Worm (Caenorhabditis elegans) whole organism, midembryonic: Measurements from ENCODE around the gene F13E9.12.

Experiments
- T22C8.4 ChIP-seq: fragments of 200-800 bp; sonication (Bioruptor generic); IDR thresholded peaks from 2 replicates; pipeline ENCODE4 v1.3.6; 2022; ENCODE audit warnings: missing genetic modification characterization, missing compliant biosample characterization
- cog-1 ChIP-seq: sonication (generic microtip); optimal IDR thresholded peaks from 2 replicates; lab custom pipeline; 2016; ENCODE audit warnings: missing genetic modification characterization, missing compliant biosample characterization
- flt-1 ChIP-seq: fragments of 200-800 bp; sonication (Bioruptor generic); IDR thresholded peaks from 2 replicates; pipeline ENCODE4 v1.3.6; 2022; ENCODE audit warnings: missing genetic modification characterization, missing compliant biosample characterization
- klf-2 ChIP-seq: fragments of 200-800 bp; sonication (Bioruptor generic); conservative IDR thresholded peaks from 2 replicates; pipeline ENCODE4 v1.3.6; 2022; ENCODE audit warnings: missing genetic modification reagents, missing genetic modification characterization, missing compliant biosample characterization
- med-1 ChIP-seq: sonication (generic microtip); optimal IDR thresholded peaks from 2 replicates; lab custom pipeline; 2017; ENCODE audit warnings: missing genetic modification characterization, mild to moderate bottlenecking, missing compliant biosample characterization, antibody characterized with exemption, missing genetic modification reagents; ENCODE audit not compliant: insufficient read depth
- ref-1 ChIP-seq: fragments of 200-800 bp; sonication (Bioruptor generic); conservative IDR thresholded peaks from 2 replicates; pipeline ENCODE4 v1.3.6; 2022; ENCODE audit warnings: missing genetic modification reagents, missing genetic modification characterization, missing compliant biosample characterization
- tab-1 ChIP-seq: fragments of 200-800 bp; sonication (Bioruptor generic); IDR thresholded peaks from 2 replicates; pipeline ENCODE4 v1.3.6; 2022; ENCODE audit warnings: missing genetic modification characterization, missing compliant biosample characterization
- ztf-23 ChIP-seq: fragments of 200-800 bp; sonication (Bioruptor generic); IDR thresholded peaks from 2 replicates; pipeline ENCODE4 v1.3.6; 2022; ENCODE audit warnings: missing genetic modification reagents, missing genetic modification characterization, missing compliant biosample characterization
- ztf-29 ChIP-seq: fragments of 200-800 bp; sonication (Bioruptor generic); IDR thresholded peaks from 2 replicates; pipeline ENCODE4 v1.3.6; 2022; ENCODE audit warnings: missing genetic modification reagents, missing genetic modification characterization, missing compliant biosample characterization

The F13E9.12 gene

ce11 chrIV:10842705-10843364, 31.6 kb downstream of the F13E9.12 start, which contains the start of gene T11G6.5:
Gene T11G6.5 (minus strand): TSS chrIV:10842755.
- TF ChIP-seq cog-1 (tag; lab: Kevin White, UChicago) (no peak), flt-1 (GFP tag; lab: Robert Waterston, UW) (no peak), T22C8.4 (GFP tag; lab: Robert Waterston, UW) (no peak), klf-2 (no peak), ref-1 (no peak), tab-1 (no peak)

ce11 chrIV:10842232-10842631, 32.2 kb downstream of the F13E9.12 start:
- TF ChIP-seq klf-2: no peak
- TF ChIP-seq T22C8.4 (GFP tag; lab: Robert Waterston, UW): no peak
- TF ChIP-seq ztf-29 (GFP tag; lab: Robert Waterston, UW): no peak
- TF ChIP-seq cog-1 (tag; lab: Kevin White, UChicago): no peak
- no peak for TF ChIP-seq flt-1 (GFP tag; lab: Robert Waterston, UW)
- TF ChIP-seq ref-1: no peak
- no peak for TF ChIP-seq med-1 (GFP tag; lab: Kevin White, UChicago)
- TF ChIP-seq tab-1: no peak
- TF ChIP-seq ztf-23: no peak

ce11 chrIV:10832148-10832547, 42.3 kb downstream of the F13E9.12 start, which contains the start of gene best-15:
Gene best-15 (minus strand): TSS chrIV:10832248.
- TF ChIP-seq T22C8.4 (GFP tag; lab: Robert Waterston, UW) (no peak), cog-1 (tag; lab: Kevin White, UChicago) (no peak), ztf-23 (no peak), ref-1 (no peak), ztf-29 (GFP tag; lab: Robert Waterston, UW) (no peak), flt-1 (GFP tag; lab: Robert Waterston, UW) (no peak), klf-2 (no peak), tab-1 (no peak), med-1 (GFP tag; lab: Kevin White, UChicago) (no peak)

- TF ChIP-seq klf-2 (no peak), T22C8.4 (GFP tag; lab: Robert Waterston, UW) (no peak), flt-1 (GFP tag; lab: Robert Waterston, UW) (no peak), cog-1 (tag; lab: Kevin White, UChicago) (no peak), ref-1 (no peak), med-1 (GFP tag; lab: Kevin White, UChicago) (no peak), ztf-23 (no peak)
Measured at ce11 chrIV:10828049-10828448, 46.4 kb downstream of the F13E9.12 start, which contains the start of gene npax-3. Gene npax-3 (minus strand): TSS chrIV:10828149.

- TF ChIP-seq tab-1 (no peak), klf-2 (no peak), ztf-29 (GFP tag; lab: Robert Waterston, UW) (no peak), ztf-23 (no peak), ref-1 (no peak), flt-1 (GFP tag; lab: Robert Waterston, UW) (no peak), T22C8.4 (GFP tag; lab: Robert Waterston, UW) (no peak), cog-1 (tag; lab: Kevin White, UChicago) (no peak), med-1 (GFP tag; lab: Kevin White, UChicago) (no peak)
Measured at ce11 chrIV:10826029-10826428, 48.4 kb downstream of the F13E9.12 start.

- TF ChIP-seq ztf-23: 0 out of 2 replicates have a peak, but pooled peaks have one; percentile 18
- TF ChIP-seq tab-1: no peak
Measured at ce11 chrIV:10825383-10825782, 49.0 kb downstream of the F13E9.12 start.
